Worm (Caenorhabditis elegans): ENCODE measurements around the gene allo-1.

Gene allo-1

DNA sequence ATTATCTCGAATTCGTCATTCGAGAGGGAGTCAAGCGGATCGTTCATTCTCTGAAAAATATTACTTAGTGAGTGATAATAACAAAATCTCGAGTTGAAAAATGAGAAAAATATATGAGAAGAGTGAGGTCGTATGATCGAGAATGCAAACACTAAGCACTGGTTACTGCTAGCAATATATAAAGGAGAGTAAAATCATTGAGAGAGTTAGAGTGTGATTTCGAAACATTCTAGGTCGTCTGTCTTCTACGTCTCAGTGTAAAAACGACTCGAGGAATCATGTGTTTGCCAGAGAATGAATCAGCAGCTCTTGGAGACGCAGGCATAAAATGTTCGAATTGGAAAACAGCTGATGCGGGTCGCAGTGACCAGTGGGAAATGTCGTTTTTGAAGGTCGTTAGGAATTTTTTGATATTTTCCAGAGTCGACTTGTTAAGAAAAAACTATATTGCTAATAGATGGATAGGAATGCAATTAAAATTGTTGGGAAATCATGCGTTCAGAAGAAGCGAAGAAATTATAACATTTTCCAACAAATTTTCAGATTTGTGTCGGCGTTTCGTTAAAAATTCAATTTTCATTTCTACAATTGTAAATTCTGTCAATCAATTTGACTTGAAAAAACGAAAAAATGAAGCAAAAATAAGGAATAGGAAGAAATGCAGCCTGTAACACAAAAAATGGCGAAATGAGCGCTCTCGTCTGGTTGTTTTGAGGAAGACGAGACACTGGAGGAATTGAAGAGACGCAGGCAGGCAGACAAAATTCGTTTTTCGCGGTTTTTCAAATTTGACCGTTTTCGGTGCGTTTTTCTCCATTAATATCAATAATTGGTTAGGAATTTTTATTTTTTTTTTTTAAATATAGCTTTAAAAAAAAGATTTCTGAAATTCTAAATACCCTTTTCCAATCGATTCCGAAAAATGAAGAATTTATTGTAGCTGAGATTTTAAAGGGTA is at the start of gene allo-1:
TSS of gene allo-1 (minus strand) at position 51 of the 958 bp plus-strand sequence.
- TF ChIP-seq lin-14 (GFP tag; optimal IDR thresholded peaks at IDR 0.05) = peak; percentile 97
- no peak for TF ChIP-seq vab-15 (tag; optimal IDR thresholded peaks at IDR 0.05)
- no peak for TF ChIP-seq lin-15B (tag; optimal IDR thresholded peaks at IDR 0.05)
- TF ChIP-seq nhr-76 (tag; optimal IDR thresholded peaks at IDR 0.05) = no peak
- peak; percentile 84 for TF ChIP-seq fos-1 (tag; optimal IDR thresholded peaks at IDR 0.05)
- peak; percentile 48 for TF ChIP-seq pag-3 (tag; optimal IDR thresholded peaks at IDR 0.05; ENCODE audit: borderline replicate concordance, insufficient read depth)
- TF ChIP-seq elt-3 (tag; optimal IDR thresholded peaks at IDR 0.05) = peak in 2 of 6 experiments; percentile 46 to 77
- peak; percentile 67 for TF ChIP-seq mep-1 (tag; optimal IDR thresholded peaks at IDR 0.05)
- peak; percentile 7; the same call in 1 of the 2 replicates for TF ChIP-seq isw-1 (GFP tag; IDR thresholded peaks at IDR 0.05)
- TF ChIP-seq efl-3 (GFP tag; optimal IDR thresholded peaks at IDR 0.05) = no peak
- no peak for TF ChIP-seq ceh-8 (GFP tag; optimal IDR thresholded peaks at IDR 0.05)
- peak; percentile 70 for TF ChIP-seq nhr-19 (GFP tag; conservative IDR thresholded peaks at IDR 0.05)
- peak; percentile 87 for TF ChIP-seq nhr-71 (tag; optimal IDR thresholded peaks at IDR 0.05)
- TF ChIP-seq ceh-88 (GFP tag; IDR thresholded peaks at IDR 0.05) = no peak
- TF ChIP-seq mdl-1 (tag; optimal IDR thresholded peaks at IDR 0.05) = peak in 1 of 2 experiments; percentile 83
- no peak for TF ChIP-seq hlh-4 (tag; optimal IDR thresholded peaks at IDR 0.05)
- TF ChIP-seq ztf-11 (tag; optimal IDR thresholded peaks at IDR 0.05) = no peak
- TF ChIP-seq pax-3 (tag; optimal IDR thresholded peaks at IDR 0.05) = peak; percentile 29
- TF ChIP-seq alr-1 (tag; optimal IDR thresholded peaks at IDR 0.05; ENCODE audit: borderline replicate concordance) = no peak
- TF ChIP-seq ceh-82 (tag; optimal IDR thresholded peaks at IDR 0.05) = peak in 1 of 3 experiments; percentile 77
- TF ChIP-seq sup-37 (GFP tag; optimal IDR thresholded peaks at IDR 0.05) = no peak
- TF ChIP-seq nhr-20 (tag; optimal IDR thresholded peaks at IDR 0.05) = peak; percentile 86
- no peak for TF ChIP-seq mef-2 (tag; optimal IDR thresholded peaks at IDR 0.05)
- no peak for TF ChIP-seq nhr-28 (tag; optimal IDR thresholded peaks at IDR 0.05)
- TF ChIP-seq elt-2 (tag; optimal IDR thresholded peaks at IDR 0.05) = peak; percentile 32
- peak; percentile 86 for TF ChIP-seq unc-130 (tag; optimal IDR thresholded peaks at IDR 0.05)
- no peak for TF ChIP-seq mab-9 (GFP tag; IDR thresholded peaks at IDR 0.05)
- TF ChIP-seq hpl-2 (GFP tag; optimal IDR thresholded peaks at IDR 0.05) = peak; percentile 52
- no peak for TF ChIP-seq aha-1 (tag; optimal IDR thresholded peaks at IDR 0.05)
- TF ChIP-seq lin-35 (GFP tag; optimal IDR thresholded peaks at IDR 0.05) = peak; percentile 79 to 90
- TF ChIP-seq nhr-85 (tag) = peak; percentile 94
- no peak for TF ChIP-seq tlp-1 (tag; optimal IDR thresholded peaks at IDR 0.05)
- no peak for TF ChIP-seq pqm-1 (tag; optimal IDR thresholded peaks at IDR 0.05)
- TF ChIP-seq egl-13 (tag; optimal IDR thresholded peaks at IDR 0.05) = no peak
- TF ChIP-seq dsc-1 (tag; optimal IDR thresholded peaks at IDR 0.05) = no peak
- peak; percentile 84 for TF ChIP-seq jun-1 (tag; optimal IDR thresholded peaks at IDR 0.05)
- TF ChIP-seq nhr-237 (tag; optimal IDR thresholded peaks at IDR 0.05) = no peak
- TF ChIP-seq nhr-11 (tag; optimal IDR thresholded peaks at IDR 0.05) = peak; percentile 67
- TF ChIP-seq snu-23 (GFP tag; optimal IDR thresholded peaks at IDR 0.05) = peak; percentile 75
- peak; percentile 80 for TF ChIP-seq rnt-1 (tag; optimal IDR thresholded peaks at IDR 0.05)
- TF ChIP-seq C34B4.2 (tag; optimal IDR thresholded peaks at IDR 0.05) = no peak
- TF ChIP-seq egl-27 (tag; optimal IDR thresholded peaks at IDR 0.05) = peak in 1 of 2 experiments; percentile 52
- TF ChIP-seq fkh-8 (tag; optimal IDR thresholded peaks at IDR 0.05) = peak; percentile 68
- TF ChIP-seq blmp-1 (tag; optimal IDR thresholded peaks at IDR 0.05) = no peak
- no peak for TF ChIP-seq unc-62 (GFP tag; optimal IDR thresholded peaks at IDR 0.05)
- no peak for TF ChIP-seq C04F5.9 (tag; optimal IDR thresholded peaks at IDR 0.05)
- TF ChIP-seq zip-4 (GFP tag; optimal IDR thresholded peaks at IDR 0.05) = peak; percentile 2
- peak; percentile 66 to 86 for TF ChIP-seq lsy-2 (tag; optimal IDR thresholded peaks at IDR 0.05)
- peak; percentile 82 to 88 (median 85) for TF ChIP-seq dpl-1 (GFP tag; optimal IDR thresholded peaks at IDR 0.05)

Data from whole organism, L1 larva.